Fruit fly (Drosophila melanogaster) whole organism, embryonic: ENCODE data around the gene Fst.

Experiments used
- Atf6 ChIP-seq: fragments of 200-800 bp; sonication (Bioruptor generic); IDR thresholded peaks from 2 replicates; pipeline ENCODE4 v1.3.6; 2022; ENCODE audit warnings: missing biosample characterization, missing genetic modification characterization
- B-H2 ChIP-seq: fragments of 200-800 bp; sonication (Bioruptor generic); optimal IDR thresholded peaks from 2 replicates; lab custom pipeline; 2018; ENCODE audit warnings: missing biosample characterization, mild to moderate bottlenecking, missing genetic modification characterization
- CG10274 ChIP-seq: fragments of 200-800 bp; sonication (Bioruptor generic); optimal IDR thresholded peaks from 3 replicates; lab custom pipeline; 2017; ENCODE audit warnings: missing biosample characterization, mild to moderate bottlenecking, missing genetic modification characterization
- CG10979 ChIP-seq: fragments of 200-800 bp; sonication (Bioruptor generic); optimal IDR thresholded peaks from 2 replicates; lab custom pipeline; 2018; ENCODE audit warnings: missing biosample characterization, mild to moderate bottlenecking, missing genetic modification characterization, moderate library complexity
- CG11093 ChIP-seq: fragments of 200-800 bp; sonication (Bioruptor generic); IDR thresholded peaks from 3 replicates; pipeline ENCODE4 v1.3.6; 2022; ENCODE audit warnings: missing biosample characterization, missing genetic modification characterization
- CG11247 ChIP-seq: fragments of 200-800 bp; sonication (Bioruptor generic); IDR thresholded peaks from 2 replicates; pipeline ENCODE4 v1.3.6; 2022; ENCODE audit warnings: missing biosample characterization, missing genetic modification characterization
- CG11456 ChIP-seq: fragments of 200-800 bp; sonication (Bioruptor generic); IDR thresholded peaks from 3 replicates; pipeline ENCODE4 v1.3.6; 2022; ENCODE audit warnings: missing biosample characterization, missing genetic modification characterization
- CG11560 ChIP-seq: fragments of 200-800 bp; sonication (Bioruptor generic); IDR thresholded peaks from 3 replicates; pipeline ENCODE4 v1.3.6; 2022; ENCODE audit warnings: missing biosample characterization, missing genetic modification characterization
- CG13123 ChIP-seq: fragments of 200-800 bp; sonication (Bioruptor generic); optimal IDR thresholded peaks from 2 replicates; lab custom pipeline; 2016; ENCODE audit warnings: missing biosample characterization, missing genetic modification characterization
- CG13894 ChIP-seq: fragments of 200-800 bp; sonication (Bioruptor generic); optimal IDR thresholded peaks from 3 replicates; lab custom pipeline; 2018; ENCODE audit warnings: missing biosample characterization, mild to moderate bottlenecking, missing genetic modification characterization, moderate library complexity
- CG15269 ChIP-seq: fragments of 200-800 bp; sonication (Bioruptor generic); optimal IDR thresholded peaks from 2 replicates; lab custom pipeline; 2018; ENCODE audit warnings: missing biosample characterization, mild to moderate bottlenecking, missing genetic modification characterization, moderate library complexity
- CG2129 ChIP-seq: fragments of 200-800 bp; sonication (Bioruptor generic); IDR thresholded peaks from 2 replicates; pipeline ENCODE4 v1.3.6; 2022; ENCODE audit warnings: missing biosample characterization, missing genetic modification characterization; ENCODE audit not compliant: partially characterized antibody
- CG2199 ChIP-seq: fragments of 200-800 bp; sonication (Bioruptor generic); IDR thresholded peaks from 3 replicates; pipeline ENCODE4 v1.3.6; 2022; ENCODE audit warnings: missing biosample characterization, missing genetic modification characterization
- CG32532 ChIP-seq: fragments of 200-800 bp; sonication (Bioruptor generic); IDR thresholded peaks from 2 replicates; pipeline ENCODE4 v1.3.6; 2022; ENCODE audit warnings: missing biosample characterization, missing genetic modification characterization
- CG3726 ChIP-seq: fragments of 200-800 bp; sonication (Bioruptor generic); IDR thresholded peaks from 3 replicates; pipeline ENCODE4, ENCODE4 v1.3.6; 2022; ENCODE audit warnings: missing biosample characterization, missing genetic modification characterization
- CG3995 ChIP-seq: fragments of 200-800 bp; sonication (Bioruptor generic); optimal IDR thresholded peaks from 3 replicates; lab custom pipeline; 2016; ENCODE audit warnings: missing biosample characterization, missing genetic modification characterization
- CG43689 ChIP-seq: fragments of 200-800 bp; sonication (Bioruptor generic); IDR thresholded peaks from 2 replicates; pipeline ENCODE4 v1.3.6; 2022; ENCODE audit warnings: missing biosample characterization, missing genetic modification characterization
- CG6791 ChIP-seq: fragments of 200-800 bp; sonication (Bioruptor generic); IDR thresholded peaks from 3 replicates; pipeline ENCODE4 v1.3.6; 2022; ENCODE audit warnings: missing biosample characterization, missing genetic modification characterization; ENCODE audit not compliant: partially characterized antibody
- CG7987 ChIP-seq: fragments of 200-800 bp; sonication (Bioruptor generic); optimal IDR thresholded peaks from 2 replicates; lab custom pipeline; 2018; ENCODE audit warnings: missing biosample characterization, mild to moderate bottlenecking, missing genetic modification characterization, moderate library complexity
- CG8924 ChIP-seq: fragments of 200-800 bp; optimal IDR thresholded peaks from 3 replicates; lab custom pipeline; 2019; ENCODE audit warnings: missing biosample characterization, mild to moderate bottlenecking, missing genetic modification characterization, moderate library complexity
- CTCF ChIP-seq: fragments of 200-800 bp; sonication (Bioruptor generic); optimal IDR thresholded peaks from 2 replicates; lab custom pipeline; 2017; ENCODE audit warnings: missing biosample characterization, mild to moderate bottlenecking, missing genetic modification characterization, moderate library complexity
- D ChIP-seq, 2 experiments: fragments of 200-800 bp in 1 of 2; fragments of >200 bp in 1 of 2; sonication (Bioruptor generic) in 1 of 2; optimal IDR thresholded peaks; 2 replicates in 1 of 2; 3 replicates in 1 of 2; lab custom pipeline; 2017; ENCODE audit warnings: mild to moderate bottlenecking in 1 of 2, missing biosample characterization in 1 of 2, missing genetic modification characterization in 1 of 2, missing genetic modification reagents in 1 of 2
- Drgx ChIP-seq: fragments of 200-800 bp; sonication (Bioruptor generic); IDR thresholded peaks from 2 replicates; pipeline ENCODE4 v1.3.6; 2022; ENCODE audit warnings: missing biosample characterization, missing genetic modification characterization
- E2f1 ChIP-seq: fragments of 200-800 bp; sonication (Bioruptor generic); IDR thresholded peaks from 2 replicates; pipeline ENCODE4 v1.3.6; 2022; ENCODE audit warnings: missing biosample characterization, missing genetic modification characterization
- Fer2 ChIP-seq: fragments of 200-800 bp; sonication (Bioruptor generic); optimal IDR thresholded peaks from 2 replicates; lab custom pipeline; 2018; ENCODE audit warnings: missing biosample characterization, mild to moderate bottlenecking, missing genetic modification characterization, moderate library complexity
- Hr39 ChIP-seq: fragments of >200 bp; optimal IDR thresholded peaks from 2 replicates; lab custom pipeline; 2017
- Med ChIP-seq: fragments of 200-800 bp; sonication (Bioruptor generic); peaks from one replicate; lab custom pipeline; 2016; ENCODE audit warnings: missing biosample characterization, missing genetic modification characterization, mild to moderate bottlenecking, inconsistent platforms, moderate library complexity
- Myb ChIP-seq: fragments of 200-800 bp; sonication (Bioruptor generic); optimal IDR thresholded peaks from 2 replicates; lab custom pipeline; 2016; ENCODE audit warnings: missing biosample characterization, missing genetic modification characterization
- NfI ChIP-seq: fragments of 200-800 bp; sonication (Bioruptor generic); optimal IDR thresholded peaks from 3 replicates; lab custom pipeline; 2018; ENCODE audit warnings: missing biosample characterization, mild to moderate bottlenecking, missing genetic modification characterization, moderate library complexity
- Opbp ChIP-seq: fragments of 200-800 bp; sonication (Bioruptor generic); IDR thresholded peaks from 3 replicates; pipeline ENCODE4 v1.3.6; 2022; ENCODE audit warnings: missing biosample characterization, missing genetic modification characterization; ENCODE audit not compliant: partially characterized antibody
- Optix ChIP-seq: fragments of 200-800 bp; sonication (Bioruptor generic); IDR thresholded peaks from 3 replicates; pipeline ENCODE4 v1.3.6; 2022; ENCODE audit warnings: missing biosample characterization, missing genetic modification characterization
- PHDP ChIP-seq: fragments of 200-800 bp; sonication (Bioruptor generic); optimal IDR thresholded peaks from 3 replicates; lab custom pipeline; 2018; ENCODE audit warnings: missing biosample characterization, mild to moderate bottlenecking, missing genetic modification characterization, moderate library complexity
- Vsx1 ChIP-seq: fragments of 200-800 bp; sonication (Bioruptor generic); optimal IDR thresholded peaks from 2 replicates; lab custom pipeline; 2017; ENCODE audit warnings: missing biosample characterization, mild to moderate bottlenecking, missing genetic modification characterization, missing genetic modification reagents
- ara ChIP-seq: fragments of 200-800 bp; sonication (Bioruptor generic); IDR thresholded peaks from 2 replicates; pipeline ENCODE4 v1.3.6; 2022; ENCODE audit warnings: missing biosample characterization, missing genetic modification characterization
- bbx ChIP-seq: fragments of 200-800 bp; sonication (Bioruptor generic); IDR thresholded peaks from 2 replicates; pipeline ENCODE4 v1.3.6; 2022; ENCODE audit warnings: missing biosample characterization, missing genetic modification characterization; ENCODE audit not compliant: partially characterized antibody
- bsh ChIP-seq, 2 experiments: fragments of 200-800 bp; sonication (Bioruptor generic); optimal IDR thresholded peaks; 2 replicates each; lab custom pipeline; 2017 to 2018; ENCODE audit warnings: mild to moderate bottlenecking in 2 of 2, missing biosample characterization in 2 of 2, missing genetic modification characterization in 2 of 2, moderate library complexity in 1 of 2
- dm ChIP-seq: fragments of 200-800 bp; sonication (Bioruptor generic); optimal IDR thresholded peaks from 3 replicates; lab custom pipeline; 2016; ENCODE audit warnings: missing biosample characterization, missing genetic modification characterization
- fd96Cb ChIP-seq: fragments of 200-800 bp; sonication (Bioruptor generic); optimal IDR thresholded peaks from 2 replicates; lab custom pipeline; 2018; ENCODE audit warnings: missing biosample characterization, mild to moderate bottlenecking, missing genetic modification characterization, moderate library complexity
- fu2 ChIP-seq: fragments of 200-800 bp; sonication (Bioruptor generic); optimal IDR thresholded peaks from 2 replicates; lab custom pipeline; 2016; ENCODE audit warnings: missing biosample characterization, missing genetic modification characterization
- gsb ChIP-seq: fragments of 200-800 bp; sonication (Bioruptor generic); IDR thresholded peaks from 2 replicates; pipeline ENCODE4 v1.3.6; 2022; ENCODE audit warnings: missing biosample characterization, missing genetic modification characterization
- kah ChIP-seq: fragments of 200-800 bp; sonication (Bioruptor generic); optimal IDR thresholded peaks from 2 replicates; lab custom pipeline; 2018; ENCODE audit warnings: missing biosample characterization, mild to moderate bottlenecking, missing genetic modification characterization
- klu ChIP-seq: fragments of 200-800 bp; sonication (Bioruptor generic); IDR thresholded peaks from 2 replicates; pipeline ENCODE4 v1.3.6; 2022; ENCODE audit warnings: missing biosample characterization, missing genetic modification characterization
- knrl ChIP-seq: fragments of 200-800 bp; sonication (Bioruptor generic); IDR thresholded peaks from 3 replicates; pipeline ENCODE4 v1.3.6; 2022; ENCODE audit warnings: missing biosample characterization, missing genetic modification characterization; ENCODE audit not compliant: partially characterized antibody
- mld ChIP-seq: fragments of 200-800 bp; sonication (Bioruptor generic); IDR thresholded peaks from 3 replicates; pipeline ENCODE4 v1.3.6; 2022; ENCODE audit warnings: missing biosample characterization, missing genetic modification characterization; ENCODE audit not compliant: partially characterized antibody
- scrt ChIP-seq: fragments of 200-800 bp; sonication (Bioruptor generic); optimal IDR thresholded peaks from 2 replicates; lab custom pipeline; 2018; ENCODE audit warnings: missing biosample characterization, mild to moderate bottlenecking, missing genetic modification characterization, moderate library complexity
- sens ChIP-seq: fragments of 200-800 bp; sonication (Bioruptor generic); peaks from one replicate; lab custom pipeline; 2016; ENCODE audit warnings: missing biosample characterization, missing genetic modification characterization
- slou ChIP-seq: fragments of 200-800 bp; sonication (Bioruptor generic); optimal IDR thresholded peaks from 3 replicates; lab custom pipeline; 2016; ENCODE audit warnings: missing biosample characterization, missing genetic modification characterization
- trem ChIP-seq: fragments of 200-800 bp; optimal IDR thresholded peaks from 3 replicates; lab custom pipeline; 2019; ENCODE audit warnings: missing biosample characterization, mild to moderate bottlenecking, missing genetic modification characterization, moderate library complexity
- vfl ChIP-seq: fragments of 200-800 bp; sonication (Bioruptor generic); optimal IDR thresholded peaks from 2 replicates; lab custom pipeline; 2016; ENCODE audit warnings: missing biosample characterization, missing genetic modification characterization

Gene Fst

dm6 chr3R:9628607-9629006 is 17.3 kb downstream of the Fst start (continued):
- no peak for TF ChIP-seq Vsx1 (GFP tag; lab: Kevin White, UChicago)
- TF ChIP-seq CG3995 (GFP tag; lab: Kevin White, UChicago), result peak; percentile 67
- TF ChIP-seq trem (tag; lab: Kevin White, UChicago), result peak; percentile 38
- TF ChIP-seq sens (GFP tag; lab: Kevin White, UChicago), result peak; percentile 80
- no peak for TF ChIP-seq CG2199 (GFP tag; lab: Robert Waterston, UW)
- TF ChIP-seq bbx (GFP tag; lab: Robert Waterston, UW), result peak; percentile 11; the same call in 1 of the 2 replicates
- TF ChIP-seq dm (GFP tag; lab: Kevin White, UChicago), result peak; percentile 66
- TF ChIP-seq CG8924 (tag; lab: Kevin White, UChicago), result peak; percentile 16
- TF ChIP-seq CG13894 (tag; lab: Kevin White, UChicago), result no peak
- TF ChIP-seq CG10979 (tag; lab: Kevin White, UChicago), result no peak
- TF ChIP-seq Opbp (GFP tag; lab: Robert Waterston, UW), result peak; percentile 33; the same call in 1 of the 3 replicates

dm6 chr3R:9628036-9628435 is 17.9 kb downstream of the Fst start:
- TF ChIP-seq CG43689 (GFP tag; lab: Robert Waterston, UW) (no peak), CG2129 (GFP tag; lab: Robert Waterston, UW) (no peak), CG11560 (tag; lab: Robert Waterston, UW) (no peak), CTCF (GFP tag; lab: Kevin White, UChicago) (no peak), knrl (GFP tag; lab: Robert Waterston, UW) (no peak), fd96Cb (tag; lab: Kevin White, UChicago) (no peak), NfI (GFP tag; lab: Kevin White, UChicago) (no peak), CG7987 (GFP tag; lab: Kevin White, UChicago) (no peak), fu2 (GFP tag; lab: Kevin White, UChicago) (no peak), CG15269 (tag; lab: Kevin White, UChicago) (no peak), CG3726 (GFP tag; lab: Robert Waterston, UW) (no peak), D (optimal IDR thresholded peaks at IDR 0.05; lab: Kevin White, UChicago) (peak; percentile 13), D (GFP tag; optimal IDR thresholded peaks at IDR 0.05; lab: Kevin White, UChicago) (no peak), vfl (GFP tag; lab: Kevin White, UChicago) (no peak), bsh (GFP tag; optimal IDR thresholded peaks at IDR 0.05; lab: Kevin White, UChicago) (no peak), slou (GFP tag; lab: Kevin White, UChicago) (no peak), klu (GFP tag; lab: Robert Waterston, UW) (no peak), CG11247 (no peak), ara (GFP tag; lab: Robert Waterston, UW) (0 out of 2 replicates have a peak, but pooled peaks have one; percentile 25), Med (GFP tag; lab: Kevin White, UChicago) (peak; percentile 67), mld (GFP tag; lab: Robert Waterston, UW) (0 out of 3 replicates have a peak, but pooled peaks have one; percentile 18), CG13123 (GFP tag; lab: Kevin White, UChicago) (no peak), Optix (GFP tag; lab: Robert Waterston, UW) (0 out of 3 replicates have a peak, but pooled peaks have one; percentile 21), Myb (GFP tag; lab: Kevin White, UChicago) (no peak), kah (peak; percentile 68), CG10274 (GFP tag; lab: Kevin White, UChicago) (no peak), Hr39 (lab: Kevin White, UChicago) (no peak), CG11456 (GFP tag; lab: Robert Waterston, UW) (0 out of 3 replicates have a peak, but pooled peaks have one; percentile 41), gsb (no peak), CG6791 (GFP tag; lab: Robert Waterston, UW) (0 out of 3 replicates have a peak, but pooled peaks have one; percentile 34), Atf6 (GFP tag; lab: Robert Waterston, UW) (peak; percentile 23; the same call in 1 of the 2 replicates), CG11093 (0 out of 3 replicates have a peak, but pooled peaks have one; percentile 22), CG32532 (GFP tag; lab: Robert Waterston, UW) (no peak), Fer2 (tag; lab: Kevin White, UChicago) (no peak), scrt (GFP tag; lab: Kevin White, UChicago) (peak; percentile 40), E2f1 (GFP tag; lab: Robert Waterston, UW) (no peak), Drgx (GFP tag; lab: Robert Waterston, UW) (0 out of 2 replicates have a peak, but pooled peaks have one; percentile 13), PHDP (tag; lab: Kevin White, UChicago) (no peak), CG13894 (tag; lab: Kevin White, UChicago) (no peak), B-H2 (no peak)
